Worm (Caenorhabditis elegans) whole organism, midembryonic: ENCODE data around the gene C38D4.7.

Source experiments
- ref-1 ChIP-seq: fragments of 200-800 bp; sonication (Bioruptor generic); conservative IDR thresholded peaks from 2 replicates; pipeline ENCODE4 v1.3.6; 2022; ENCODE audit warnings: missing genetic modification reagents, missing genetic modification characterization, missing compliant biosample characterization
- tab-1 ChIP-seq: fragments of 200-800 bp; sonication (Bioruptor generic); IDR thresholded peaks from 2 replicates; pipeline ENCODE4 v1.3.6; 2022; ENCODE audit warnings: missing genetic modification characterization, missing compliant biosample characterization

- TF ChIP-seq ref-1 (GFP tag; lab: Robert Waterston, UW) (no peak), tab-1 (GFP tag; lab: Robert Waterston, UW) (no peak)
Measured at ce11 chrIII:4808089-4808488, 3.0 kb downstream of the C38D4.7 start.
